Fruit fly (Drosophila melanogaster): ENCODE data around the gene HisRS.

The HisRS gene

dm6 chrX:18479307-18480134 lies 35.7 kb upstream of the HisRS start, which contains the start of gene CG32547 (continued):
- TF ChIP-seq lab (GFP tag; optimal IDR thresholded peaks at IDR 0.05) (no peak), otp (GFP tag; IDR thresholded peaks at IDR 0.05) (no peak), CG2116 (GFP tag; optimal IDR thresholded peaks at IDR 0.05) (no peak), gt (GFP tag; IDR thresholded peaks at IDR 0.05) (no peak), CG14050 (GFP tag; IDR thresholded peaks at IDR 0.05) (no peak), gcm (GFP tag; optimal IDR thresholded peaks at IDR 0.05) (no peak), CG10654 (GFP tag; optimal IDR thresholded peaks at IDR 0.05) (no peak), Optix (GFP tag; IDR thresholded peaks at IDR 0.05) (no peak), Camta (GFP tag; optimal IDR thresholded peaks at IDR 0.05) (no peak), CG1024 (GFP tag; IDR thresholded peaks at IDR 0.05) (no peak), nmo (GFP tag; optimal IDR thresholded peaks at IDR 0.05) (peak; percentile 6), scrt (GFP tag; optimal IDR thresholded peaks at IDR 0.05) (peak; percentile 36), CG6791 (GFP tag; IDR thresholded peaks at IDR 0.05; ENCODE audit: partially characterized antibody) (no peak), CG5180 (GFP tag; optimal IDR thresholded peaks at IDR 0.05) (no peak), Bdp1 (GFP tag; optimal IDR thresholded peaks at IDR 0.05) (no peak), CG12942 (GFP tag; optimal IDR thresholded peaks at IDR 0.05) (no peak), trem (tag; optimal IDR thresholded peaks at IDR 0.05) (no peak), CG3838 (GFP tag; optimal IDR thresholded peaks at IDR 0.05) (no peak), CG7271 (tag; optimal IDR thresholded peaks at IDR 0.05) (no peak), eve (GFP tag; optimal IDR thresholded peaks at IDR 0.05) (no peak), CrebB (tag; optimal IDR thresholded peaks at IDR 0.05) (no peak), ind (GFP tag; optimal IDR thresholded peaks at IDR 0.05) (peak; percentile 16), trh (GFP tag; optimal IDR thresholded peaks at IDR 0.05) (no peak), CG2129 (GFP tag; IDR thresholded peaks at IDR 0.05; ENCODE audit: partially characterized antibody) (no peak), CG12071 (GFP tag; optimal IDR thresholded peaks at IDR 0.05) (peak; percentile 19), prd (optimal IDR thresholded peaks at IDR 0.05) (no peak), prd (GFP tag; IDR thresholded peaks at IDR 0.05) (peak; percentile 17; the same call in 1 of the 3 replicates), CG18599 (GFP tag; optimal IDR thresholded peaks at IDR 0.05) (peak; percentile 11), CG1603 (tag; optimal IDR thresholded peaks at IDR 0.05) (no peak), CG3847 (GFP tag; IDR thresholded peaks at IDR 0.05) (peak; percentile 25; the same call in 1 of the 2 replicates), mld (GFP tag; IDR thresholded peaks at IDR 0.05; ENCODE audit: partially characterized antibody) (no peak), Side (GFP tag; optimal IDR thresholded peaks at IDR 0.05) (no peak), zen2 (GFP tag; IDR thresholded peaks at IDR 0.05; ENCODE audit: partially characterized antibody) (no peak), klu (GFP tag; IDR thresholded peaks at IDR 0.05) (no peak), CG13287 (GFP tag; IDR thresholded peaks at IDR 0.05; ENCODE audit: partially characterized antibody) (peak; percentile 45; the same call in 1 of the 2 replicates), pum (GFP tag; optimal IDR thresholded peaks at IDR 0.05) (no peak), yki (optimal IDR thresholded peaks at IDR 0.05) (no peak), CG6175 (GFP tag; IDR thresholded peaks at IDR 0.05) (no peak), CoRest (tag; optimal IDR thresholded peaks at IDR 0.05) (no peak), CG31224 (GFP tag; IDR thresholded peaks at IDR 0.05) (no peak), CG32767 (GFP tag; IDR thresholded peaks at IDR 0.05) (no peak), Hmr (GFP tag; optimal IDR thresholded peaks at IDR 0.05) (no peak), Blimp-1 (GFP tag; optimal IDR thresholded peaks at IDR 0.05) (peak; percentile 5), Hey (tag; optimal IDR thresholded peaks at IDR 0.05) (no peak), lbe (GFP tag; optimal IDR thresholded peaks at IDR 0.05) (peak; percentile 4), CG6272 (GFP tag; IDR thresholded peaks at IDR 0.05) (no peak), CG4617 (GFP tag; optimal IDR thresholded peaks at IDR 0.05; ENCODE audit: borderline replicate concordance) (no peak), Fer2 (tag; optimal IDR thresholded peaks at IDR 0.05) (no peak), Dp (GFP tag; optimal IDR thresholded peaks at IDR 0.05) (peak; percentile 6)
